Worm (Caenorhabditis elegans): Measurements from ENCODE around the gene Y73B6A.1.

Y73B6A.1 gene

DNA sequence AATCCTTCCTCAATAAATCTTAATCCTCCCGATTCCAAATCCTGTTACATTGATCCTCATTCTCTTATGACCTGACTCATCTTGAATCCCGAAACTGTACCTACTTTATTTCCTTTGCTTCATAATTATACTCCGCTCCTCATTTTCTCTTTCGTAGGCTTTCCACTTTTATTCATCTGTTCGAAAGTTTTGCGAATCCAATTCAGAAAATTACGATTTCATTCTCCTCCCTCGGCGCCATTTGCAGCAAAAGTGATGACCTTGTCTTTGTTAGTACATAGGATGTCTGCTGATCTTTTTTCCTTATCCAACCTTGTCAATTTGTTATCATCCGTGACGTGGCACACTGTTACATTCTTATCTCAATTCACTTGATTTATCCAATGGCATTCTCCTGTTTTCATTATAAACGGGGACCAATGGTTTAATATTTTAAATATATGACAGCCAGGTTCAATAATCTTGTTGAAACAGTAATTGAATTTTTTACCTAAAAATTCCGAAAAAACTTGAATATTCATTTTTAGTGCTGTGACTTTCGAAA lies 15.2 kb downstream of the Y73B6A.1 start:
- TF ChIP-seq lsy-2 (tag; optimal IDR thresholded peaks at IDR 0.05) (no peak), nhr-2 (tag; optimal IDR thresholded peaks at IDR 0.05) (no peak), lin-13 (tag; optimal IDR thresholded peaks at IDR 0.05) (no peak)

DNA sequence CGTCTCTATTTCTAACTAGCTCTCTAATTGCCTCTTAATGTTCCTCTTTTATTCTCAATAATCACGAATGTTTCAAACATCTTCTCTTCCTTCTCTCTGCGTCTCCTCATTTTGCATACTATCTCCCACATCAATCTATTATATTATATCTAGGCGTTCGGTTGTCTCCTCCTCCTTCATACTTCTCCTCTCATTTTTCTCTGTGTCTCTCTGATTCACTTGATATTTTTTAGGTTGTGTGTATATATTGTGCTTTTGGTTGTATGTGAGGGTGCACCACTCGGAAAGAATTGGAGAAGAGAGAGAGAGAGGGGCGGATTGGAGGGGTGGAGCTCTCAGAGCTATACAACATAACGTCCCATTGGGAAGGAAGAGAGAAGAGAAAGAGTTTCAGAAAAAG lies 19.2 kb downstream of the Y73B6A.1 start:
- TF ChIP-seq elt-3 (tag; optimal IDR thresholded peaks at IDR 0.05): no peak
- peak; percentile 77 for TF ChIP-seq mab-5 (tag; optimal IDR thresholded peaks at IDR 0.05)
- peak; percentile 35 for TF ChIP-seq drap-1 (GFP tag; optimal IDR thresholded peaks at IDR 0.05)
- no peak for TF ChIP-seq tbx-8 (GFP tag; optimal IDR thresholded peaks at IDR 0.05)
- no peak for TF ChIP-seq lin-32 (GFP tag; optimal IDR thresholded peaks at IDR 0.05)
- no peak for TF ChIP-seq ceh-39 (tag; optimal IDR thresholded peaks at IDR 0.05)
- no peak for TF ChIP-seq flh-1 (GFP tag; optimal IDR thresholded peaks at IDR 0.05)
- TF ChIP-seq unc-39 (tag; optimal IDR thresholded peaks at IDR 0.05): no peak
- TF ChIP-seq blmp-1 (tag; optimal IDR thresholded peaks at IDR 0.05): no peak
- no peak for TF ChIP-seq zip-8 (tag; optimal IDR thresholded peaks at IDR 0.05)
- TF ChIP-seq unc-62 (GFP tag; optimal IDR thresholded peaks at IDR 0.05): peak; percentile 96
- peak; percentile 54 for TF ChIP-seq sptf-1 (tag; optimal IDR thresholded peaks at IDR 0.05)
- no peak for TF ChIP-seq nhr-28 (tag; optimal IDR thresholded peaks at IDR 0.05)
- TF ChIP-seq nhr-76 (tag; optimal IDR thresholded peaks at IDR 0.05): no peak
- TF ChIP-seq snpc-4 (tag; optimal IDR thresholded peaks at IDR 0.05): no peak
- TF ChIP-seq ham-2 (GFP tag; optimal IDR thresholded peaks at IDR 0.05): peak; percentile 25
- TF ChIP-seq bed-3 (GFP tag; optimal IDR thresholded peaks at IDR 0.05): no peak
- peak; percentile 58 for TF ChIP-seq M03D4.4 (tag; optimal IDR thresholded peaks at IDR 0.05)
- peak; percentile 77 for TF ChIP-seq unc-120 (tag; optimal IDR thresholded peaks at IDR 0.05; ENCODE audit: poor library complexity, severe bottlenecking)
- TF ChIP-seq nhr-2 (tag; optimal IDR thresholded peaks at IDR 0.05): no peak
- no peak for TF ChIP-seq nhr-12 (tag; optimal IDR thresholded peaks at IDR 0.05)
- peak; percentile 48 for TF ChIP-seq ztf-11 (tag; optimal IDR thresholded peaks at IDR 0.05)
- no peak for TF ChIP-seq sem-2 (GFP tag; optimal IDR thresholded peaks at IDR 0.05)
- peak; percentile 44 for TF ChIP-seq pha-4 (tag; optimal IDR thresholded peaks at IDR 0.05)
- TF ChIP-seq mep-1 (tag; optimal IDR thresholded peaks at IDR 0.05): peak; percentile 50
- peak; percentile 47 for TF ChIP-seq lsy-2 (tag; optimal IDR thresholded peaks at IDR 0.05)
- TF ChIP-seq nhr-237 (tag; optimal IDR thresholded peaks at IDR 0.05): peak; percentile 67
- TF ChIP-seq mls-2 (tag; optimal IDR thresholded peaks at IDR 0.05): peak; percentile 84
- TF ChIP-seq cnd-1 (tag; optimal IDR thresholded peaks at IDR 0.05): peak; percentile 37
- TF ChIP-seq lin-13 (tag; optimal IDR thresholded peaks at IDR 0.05): no peak
- TF ChIP-seq ces-1 (GFP tag; optimal IDR thresholded peaks at IDR 0.05): peak; percentile 99
- TF ChIP-seq hlh-1 (tag; optimal IDR thresholded peaks at IDR 0.05): no peak
- peak; percentile 12 for TF ChIP-seq ceh-43 (GFP tag; optimal IDR thresholded peaks at IDR 0.05)
- TF ChIP-seq ceh-83 (GFP tag; optimal IDR thresholded peaks at IDR 0.05): no peak
- TF ChIP-seq elt-1 (tag; optimal IDR thresholded peaks at IDR 0.05; ENCODE audit: borderline replicate concordance, insufficient read depth): no peak

DNA sequence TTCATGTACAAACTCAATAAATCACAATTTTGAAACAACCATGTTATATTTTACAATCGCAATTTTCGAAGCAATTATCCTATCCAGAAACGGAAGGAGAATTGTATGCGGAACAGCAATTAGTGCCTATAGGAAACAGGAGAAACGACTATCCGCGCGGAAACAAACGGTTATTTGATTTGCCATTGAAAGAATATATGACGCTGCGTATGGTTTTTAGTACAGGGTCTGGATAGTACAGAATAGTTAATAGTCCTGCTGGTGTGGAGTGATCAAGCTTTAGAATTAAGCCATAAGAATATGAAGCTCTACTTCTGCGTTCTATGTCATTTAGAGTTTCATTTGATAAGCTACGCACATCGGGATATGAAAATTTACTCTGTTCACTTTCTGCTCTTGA lies 20.9 kb downstream of the Y73B6A.1 start:
- peak; percentile 27 for TF ChIP-seq lsy-2 (tag; optimal IDR thresholded peaks at IDR 0.05)
- TF ChIP-seq lin-32 (GFP tag; optimal IDR thresholded peaks at IDR 0.05): no peak
- TF ChIP-seq nhr-237 (tag; optimal IDR thresholded peaks at IDR 0.05): no peak
- peak; percentile 28 for TF ChIP-seq ces-1 (GFP tag; optimal IDR thresholded peaks at IDR 0.05)
- no peak for TF ChIP-seq elt-1 (tag; optimal IDR thresholded peaks at IDR 0.05; ENCODE audit: borderline replicate concordance, insufficient read depth)
- TF ChIP-seq cnd-1 (tag; optimal IDR thresholded peaks at IDR 0.05): no peak
- no peak for TF ChIP-seq M03D4.4 (tag; optimal IDR thresholded peaks at IDR 0.05)
- TF ChIP-seq nhr-28 (tag; optimal IDR thresholded peaks at IDR 0.05): no peak
- no peak for TF ChIP-seq zip-8 (tag; optimal IDR thresholded peaks at IDR 0.05)
- TF ChIP-seq blmp-1 (tag; optimal IDR thresholded peaks at IDR 0.05): no peak
- TF ChIP-seq mab-5 (tag; optimal IDR thresholded peaks at IDR 0.05): no peak
- TF ChIP-seq unc-39 (tag; optimal IDR thresholded peaks at IDR 0.05): no peak
- TF ChIP-seq ceh-39 (tag; optimal IDR thresholded peaks at IDR 0.05): no peak
- no peak for TF ChIP-seq mls-2 (tag; optimal IDR thresholded peaks at IDR 0.05)
- no peak for TF ChIP-seq pha-4 (tag; optimal IDR thresholded peaks at IDR 0.05)
- TF ChIP-seq sptf-1 (tag; optimal IDR thresholded peaks at IDR 0.05): no peak
- TF ChIP-seq hlh-1 (tag; optimal IDR thresholded peaks at IDR 0.05): no peak
- peak; percentile 70 for TF ChIP-seq ceh-43 (GFP tag; optimal IDR thresholded peaks at IDR 0.05)
- no peak for TF ChIP-seq nhr-2 (tag; optimal IDR thresholded peaks at IDR 0.05)

Data from whole organism, mixed stage, embryonic.